Fruit fly (Drosophila melanogaster): ENCODE measurements around the gene Bka.

The Bka gene

dm6 chr2L:9894871-9895364 is at the start of gene Bka:
Gene Bka, plus strand, starts transcription at chr2L:9895287.
- peak; percentile 69; the same call in 1 of the 2 replicates for TF ChIP-seq NFAT (GFP tag; IDR thresholded peaks at IDR 0.05)
- TF ChIP-seq CG10959 (GFP tag; IDR thresholded peaks at IDR 0.05), result no peak
- no peak for TF ChIP-seq CG8944 (GFP tag; optimal IDR thresholded peaks at IDR 0.05)
- TF ChIP-seq pum (GFP tag; optimal IDR thresholded peaks at IDR 0.05), result no peak
- TF ChIP-seq CG8478 (optimal IDR thresholded peaks at IDR 0.05), result no peak
- peak; percentile 79 for TF ChIP-seq E2f2 (GFP tag; IDR thresholded peaks at IDR 0.05)
- TF ChIP-seq pfk (GFP tag; optimal IDR thresholded peaks at IDR 0.05), result peak; percentile 26
- TF ChIP-seq CG13424 (tag; optimal IDR thresholded peaks at IDR 0.05), result peak; percentile 53
- TF ChIP-seq CG11695 (GFP tag; IDR thresholded peaks at IDR 0.05), result no peak
- no peak for TF ChIP-seq Hr3 (GFP tag; optimal IDR thresholded peaks at IDR 0.05)
- TF ChIP-seq CG15514 (GFP tag; optimal IDR thresholded peaks at IDR 0.05), result peak; percentile 86
- TF ChIP-seq inv (GFP tag; IDR thresholded peaks at IDR 0.05; ENCODE audit: partially characterized antibody), result peak; percentile 97
- peak; percentile 62 for TF ChIP-seq CG31441 (GFP tag; IDR thresholded peaks at IDR 0.05)
- peak; percentile 66 for TF ChIP-seq gsb-n (tag; optimal IDR thresholded peaks at IDR 0.05)
- peak; percentile 79 for TF ChIP-seq CG17385 (GFP tag; optimal IDR thresholded peaks at IDR 0.05)
- TF ChIP-seq fu2 (GFP tag; optimal IDR thresholded peaks at IDR 0.05), result no peak
- peak; percentile 71 for TF ChIP-seq CG2712 (tag; optimal IDR thresholded peaks at IDR 0.05)
- peak; percentile 2 for TF ChIP-seq CG3163 (GFP tag; optimal IDR thresholded peaks at IDR 0.05)
- TF ChIP-seq NC2β (GFP tag; optimal IDR thresholded peaks at IDR 0.05), result peak; percentile 55
- peak; percentile 55; the same call in 1 of the 3 replicates for TF ChIP-seq CG34422 (GFP tag; IDR thresholded peaks at IDR 0.05)
- no peak for TF ChIP-seq ab (GFP tag; optimal IDR thresholded peaks at IDR 0.05)
- peak; percentile 69 for TF ChIP-seq CG18262 (tag; optimal IDR thresholded peaks at IDR 0.05)
- TF ChIP-seq CG7372 (GFP tag; IDR thresholded peaks at IDR 0.05), result no peak
- TF ChIP-seq luna (GFP tag; optimal IDR thresholded peaks at IDR 0.05), result no peak
- TF ChIP-seq CG15479 (GFP tag; optimal IDR thresholded peaks at IDR 0.05), result peak; percentile 20
- TF ChIP-seq cwo (GFP tag; optimal IDR thresholded peaks at IDR 0.05), result peak; percentile 54
- TF ChIP-seq disco-r (GFP tag; optimal IDR thresholded peaks at IDR 0.05), result no peak
- TF ChIP-seq Lim3 (GFP tag; IDR thresholded peaks at IDR 0.05), result no peak
- TF ChIP-seq CG34224 (GFP tag; IDR thresholded peaks at IDR 0.05; ENCODE audit: partially characterized antibody), result peak; percentile 99
- no peak for TF ChIP-seq CG11093 (GFP tag; IDR thresholded peaks at IDR 0.05)
- no peak for TF ChIP-seq btn (GFP tag; optimal IDR thresholded peaks at IDR 0.05)
- TF ChIP-seq CG17568 (GFP tag; optimal IDR thresholded peaks at IDR 0.05), result peak; percentile 78
- TF ChIP-seq ase (GFP tag; IDR thresholded peaks at IDR 0.05), result no peak
- TF ChIP-seq ATbp (GFP tag; optimal IDR thresholded peaks at IDR 0.05), result no peak
- TF ChIP-seq Elba2 (GFP tag; optimal IDR thresholded peaks at IDR 0.05), result no peak
- TF ChIP-seq BtbVII (GFP tag; optimal IDR thresholded peaks at IDR 0.05), result peak; percentile 48
- TF ChIP-seq C15 (GFP tag; IDR thresholded peaks at IDR 0.05), result no peak
- TF ChIP-seq CG10147 (GFP tag; optimal IDR thresholded peaks at IDR 0.05), result peak; percentile 75
- no peak for TF ChIP-seq CG1024 (GFP tag; IDR thresholded peaks at IDR 0.05)
- no peak for TF ChIP-seq CHES-1-like (GFP tag; optimal IDR thresholded peaks at IDR 0.05)
- peak; percentile 92 for TF ChIP-seq tna (GFP tag; IDR thresholded peaks at IDR 0.05; ENCODE audit: partially characterized antibody)
- TF ChIP-seq sqz (GFP tag; optimal IDR thresholded peaks at IDR 0.05), result no peak
- peak; percentile 95 for TF ChIP-seq HLH4C (GFP tag; IDR thresholded peaks at IDR 0.05; ENCODE audit: partially characterized antibody)
- no peak for TF ChIP-seq sc (optimal IDR thresholded peaks at IDR 0.05)
- peak; percentile 43 for TF ChIP-seq sc (GFP tag; optimal IDR thresholded peaks at IDR 0.05)
- no peak for TF ChIP-seq B-H1 (GFP tag; IDR thresholded peaks at IDR 0.05)
- TF ChIP-seq CG6689 (GFP tag; IDR thresholded peaks at IDR 0.05), result no peak
- TF ChIP-seq gce (GFP tag; IDR thresholded peaks at IDR 0.05), result no peak
- TF ChIP-seq CG3065 (GFP tag; optimal IDR thresholded peaks at IDR 0.05), result no peak
- TF ChIP-seq crp (GFP tag; optimal IDR thresholded peaks at IDR 0.05), result peak; percentile 63 to 94
- TF ChIP-seq CG12942 (GFP tag; optimal IDR thresholded peaks at IDR 0.05), result no peak
- peak; percentile 24 for TF ChIP-seq CG15269 (tag; optimal IDR thresholded peaks at IDR 0.05)
